Worm (Caenorhabditis elegans) whole organism, midembryonic: ENCODE measurements around the gene K02D3.2.

ENCODE experiments used
- T22C8.4 ChIP-seq: fragments of 200-800 bp; sonication (Bioruptor generic); IDR thresholded peaks from 2 replicates; pipeline ENCODE4 v1.3.6; 2022; ENCODE audit warnings: missing genetic modification characterization, missing compliant biosample characterization
- cog-1 ChIP-seq: sonication (generic microtip); optimal IDR thresholded peaks from 2 replicates; lab custom pipeline; 2016; ENCODE audit warnings: missing genetic modification characterization, missing compliant biosample characterization
- flt-1 ChIP-seq: fragments of 200-800 bp; sonication (Bioruptor generic); IDR thresholded peaks from 2 replicates; pipeline ENCODE4 v1.3.6; 2022; ENCODE audit warnings: missing genetic modification characterization, missing compliant biosample characterization
- klf-2 ChIP-seq: fragments of 200-800 bp; sonication (Bioruptor generic); conservative IDR thresholded peaks from 2 replicates; pipeline ENCODE4 v1.3.6; 2022; ENCODE audit warnings: missing genetic modification reagents, missing genetic modification characterization, missing compliant biosample characterization
- med-1 ChIP-seq: sonication (generic microtip); optimal IDR thresholded peaks from 2 replicates; lab custom pipeline; 2017; ENCODE audit warnings: missing genetic modification characterization, mild to moderate bottlenecking, missing compliant biosample characterization, antibody characterized with exemption, missing genetic modification reagents; ENCODE audit not compliant: insufficient read depth
- ref-1 ChIP-seq: fragments of 200-800 bp; sonication (Bioruptor generic); conservative IDR thresholded peaks from 2 replicates; pipeline ENCODE4 v1.3.6; 2022; ENCODE audit warnings: missing genetic modification reagents, missing genetic modification characterization, missing compliant biosample characterization
- tab-1 ChIP-seq: fragments of 200-800 bp; sonication (Bioruptor generic); IDR thresholded peaks from 2 replicates; pipeline ENCODE4 v1.3.6; 2022; ENCODE audit warnings: missing genetic modification characterization, missing compliant biosample characterization
- ztf-23 ChIP-seq: fragments of 200-800 bp; sonication (Bioruptor generic); IDR thresholded peaks from 2 replicates; pipeline ENCODE4 v1.3.6; 2022; ENCODE audit warnings: missing genetic modification reagents, missing genetic modification characterization, missing compliant biosample characterization
- ztf-29 ChIP-seq: fragments of 200-800 bp; sonication (Bioruptor generic); IDR thresholded peaks from 2 replicates; pipeline ENCODE4 v1.3.6; 2022; ENCODE audit warnings: missing genetic modification reagents, missing genetic modification characterization, missing compliant biosample characterization

K02D3.2 gene

DNA sequence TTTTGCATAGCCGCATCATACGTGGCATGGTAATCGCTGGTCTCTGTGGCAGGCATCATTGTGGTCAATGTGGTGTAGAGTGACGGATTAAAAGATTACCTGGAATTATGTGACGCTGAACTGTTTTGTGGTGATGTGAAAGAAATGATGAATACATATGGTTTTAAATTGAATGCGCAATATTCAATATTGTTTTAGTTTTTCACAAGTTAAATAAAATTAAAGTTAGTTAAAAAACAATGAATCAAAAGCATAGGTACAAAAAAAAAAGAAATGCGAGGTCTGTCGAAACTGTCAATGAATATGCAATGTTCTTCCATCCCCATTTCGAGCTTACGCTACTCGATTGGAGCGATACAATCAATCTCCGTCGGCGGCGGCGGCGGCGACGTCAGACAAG, at the start of gene K02D3.2:
Gene K02D3.2, minus strand, starts transcription at position 101 of the 400 bp plus-strand sequence.
- no peak for TF ChIP-seq ztf-29 (GFP tag; lab: Robert Waterston, UW)
- TF ChIP-seq med-1 (GFP tag; lab: Kevin White, UChicago): no peak
- no peak for TF ChIP-seq cog-1 (tag; lab: Kevin White, UChicago)

DNA sequence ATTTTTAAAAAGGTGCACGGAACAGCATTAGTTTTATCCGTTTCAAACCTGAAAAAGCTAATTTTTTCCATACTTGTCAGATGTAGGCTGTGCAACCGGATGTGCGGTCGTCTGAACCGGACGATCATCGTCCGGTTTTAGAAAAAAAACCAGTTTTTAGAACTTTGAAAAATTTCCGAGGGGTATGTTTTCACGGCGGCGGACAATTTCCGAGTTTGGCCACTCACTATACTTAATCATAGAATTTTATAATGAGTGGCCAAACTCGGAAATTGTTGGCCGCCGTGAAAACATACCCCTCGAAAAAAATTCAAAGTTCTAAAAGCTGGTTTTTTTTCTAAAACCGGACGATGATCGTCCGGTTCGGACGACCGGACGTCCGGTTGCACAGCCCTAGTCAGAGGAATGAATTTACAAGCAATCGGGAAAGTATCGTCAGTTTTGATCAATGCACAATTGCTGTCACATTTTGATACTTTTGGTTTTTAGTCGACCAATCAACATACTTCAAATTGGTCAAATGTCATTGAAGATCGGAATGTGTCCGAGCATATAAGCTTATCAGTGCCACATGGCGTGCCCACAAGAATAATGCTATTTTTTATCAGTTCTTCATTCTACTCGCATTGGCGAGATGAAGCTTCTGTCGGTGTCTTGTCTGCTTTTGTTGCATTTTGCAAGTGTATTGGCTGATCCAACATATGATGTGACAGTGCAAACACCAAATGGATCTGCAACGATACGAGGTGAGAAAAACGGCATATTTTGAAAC, 48.1 kb upstream of the K02D3.2 start, which contains the start of gene cest-13:
Gene cest-13, plus strand, starts transcription at position 562 of the 772 bp plus-strand sequence.
- no peak for TF ChIP-seq ztf-23 (GFP tag; lab: Robert Waterston, UW)
- no peak for TF ChIP-seq klf-2
- no peak for TF ChIP-seq med-1 (GFP tag; lab: Kevin White, UChicago)
- TF ChIP-seq T22C8.4: no peak
- no peak for TF ChIP-seq tab-1 (GFP tag; lab: Robert Waterston, UW)
- TF ChIP-seq cog-1 (tag; lab: Kevin White, UChicago): no peak
- TF ChIP-seq flt-1 (GFP tag; lab: Robert Waterston, UW): no peak
- TF ChIP-seq ztf-29 (GFP tag; lab: Robert Waterston, UW): no peak
- TF ChIP-seq ref-1: no peak

DNA sequence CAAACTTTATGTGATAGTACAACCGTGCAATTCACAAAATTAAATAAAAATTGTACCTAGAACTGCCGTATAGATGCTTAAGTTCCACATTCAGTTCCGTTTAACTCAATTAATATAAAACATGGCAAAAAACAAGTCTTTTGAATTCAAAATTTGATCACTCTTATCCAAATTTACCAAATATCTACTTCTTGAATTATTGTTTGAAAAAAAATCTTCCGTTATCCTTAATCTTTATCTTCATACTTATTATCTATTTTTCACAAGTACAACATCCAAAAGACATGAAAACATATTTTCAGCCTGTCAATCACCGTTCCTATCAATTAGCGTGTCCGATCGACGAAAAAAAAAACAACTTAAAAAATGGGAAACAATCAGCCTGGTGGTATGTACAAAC, 43.7 kb upstream of the K02D3.2 start, which contains the start of gene aakb-1:
Gene aakb-1, plus strand, starts transcription at position 301 of the 400 bp plus-strand sequence.
- TF ChIP-seq T22C8.4 (no peak), ztf-23 (GFP tag; lab: Robert Waterston, UW) (no peak), flt-1 (GFP tag; lab: Robert Waterston, UW) (no peak), ref-1 (no peak), med-1 (GFP tag; lab: Kevin White, UChicago) (no peak), ztf-29 (GFP tag; lab: Robert Waterston, UW) (no peak), cog-1 (tag; lab: Kevin White, UChicago) (no peak), klf-2 (no peak), tab-1 (GFP tag; lab: Robert Waterston, UW) (no peak)

DNA sequence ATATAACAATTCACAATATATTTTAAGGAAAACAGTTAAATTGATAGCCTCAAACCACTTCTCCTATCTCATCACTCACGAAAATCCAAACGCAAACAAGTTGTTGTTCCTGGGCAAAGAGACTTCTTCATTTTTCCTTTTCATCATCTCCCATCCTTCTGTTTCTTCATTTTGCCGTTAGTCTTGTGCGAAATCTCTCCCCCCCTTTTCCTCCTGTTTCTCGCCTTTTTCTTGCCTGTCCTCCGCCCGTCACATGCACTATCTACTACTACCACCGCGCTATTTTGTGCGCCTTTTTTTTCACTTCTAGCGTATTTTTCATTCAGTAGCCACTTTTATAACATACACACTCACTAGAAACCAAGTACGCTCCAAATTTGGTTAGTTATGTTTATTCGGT, 42.7 kb upstream of the K02D3.2 start:
- TF ChIP-seq med-1 (GFP tag; lab: Kevin White, UChicago): no peak
- TF ChIP-seq ref-1: no peak
- no peak for TF ChIP-seq ztf-29 (GFP tag; lab: Robert Waterston, UW)
- TF ChIP-seq T22C8.4: no peak
- TF ChIP-seq flt-1 (GFP tag; lab: Robert Waterston, UW): no peak
- TF ChIP-seq tab-1 (GFP tag; lab: Robert Waterston, UW): no peak
- TF ChIP-seq cog-1 (tag; lab: Kevin White, UChicago): no peak
- no peak for TF ChIP-seq ztf-23 (GFP tag; lab: Robert Waterston, UW)
- TF ChIP-seq klf-2: no peak

DNA sequence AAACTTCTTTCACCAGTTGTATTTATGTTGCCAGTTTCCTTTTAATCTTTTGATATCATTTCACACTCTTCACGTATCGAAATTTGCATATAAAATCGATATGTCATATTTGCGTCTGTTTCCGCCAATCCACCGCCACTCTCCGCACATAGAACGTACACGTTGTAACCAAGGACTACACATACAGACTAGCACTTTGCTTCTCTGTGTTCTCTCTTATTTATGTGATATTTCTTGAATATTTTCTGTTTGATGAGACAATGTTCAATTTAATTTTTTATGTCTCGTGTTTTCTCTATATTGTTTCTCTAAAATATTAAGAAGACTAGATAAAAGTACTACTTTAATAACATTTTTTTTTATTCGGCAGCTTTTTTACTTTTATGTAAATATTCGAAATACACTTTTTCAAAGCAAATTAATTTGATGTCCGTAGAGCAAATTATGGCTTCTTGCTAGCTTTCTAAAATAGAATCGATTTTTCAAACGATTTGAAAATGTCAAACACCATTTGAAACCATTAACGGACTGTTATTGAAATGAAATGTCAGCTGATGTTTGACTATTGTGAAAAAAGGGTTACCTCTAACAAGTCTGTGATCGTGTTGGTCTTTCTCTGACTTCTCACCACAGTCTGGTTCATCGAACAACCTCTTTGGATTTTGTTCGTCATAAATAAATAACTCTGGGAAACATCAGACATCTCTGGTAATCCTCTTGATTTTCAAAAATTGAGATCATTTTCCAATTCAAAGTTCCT, 41.2 kb upstream of the K02D3.2 start:
- TF ChIP-seq med-1 (GFP tag; lab: Kevin White, UChicago) (no peak), flt-1 (GFP tag; lab: Robert Waterston, UW) (no peak), cog-1 (tag; lab: Kevin White, UChicago) (no peak), ztf-23 (GFP tag; lab: Robert Waterston, UW) (no peak), ref-1 (no peak), tab-1 (GFP tag; lab: Robert Waterston, UW) (no peak), T22C8.4 (no peak), ztf-29 (GFP tag; lab: Robert Waterston, UW) (no peak), klf-2 (no peak)

DNA sequence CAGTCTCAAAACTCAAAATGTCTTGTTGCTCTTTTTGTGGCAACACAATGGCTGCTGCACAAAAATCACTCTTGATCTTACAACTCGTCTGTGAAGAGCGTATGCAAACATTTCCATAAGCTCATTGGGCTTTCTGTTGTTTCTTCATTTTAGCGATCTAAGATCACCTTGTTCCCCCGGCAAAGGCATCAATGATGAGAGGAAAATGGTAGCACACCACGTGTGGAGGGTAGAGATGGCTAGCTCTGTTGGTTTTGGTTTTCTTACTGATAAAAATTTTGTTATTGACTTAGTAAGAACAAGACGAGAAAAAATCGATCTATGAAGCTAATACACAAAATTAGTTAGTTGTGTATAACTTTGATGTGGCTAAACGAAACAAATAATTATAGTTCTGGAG, 36.2 kb upstream of the K02D3.2 start:
- no peak for TF ChIP-seq ztf-23 (GFP tag; lab: Robert Waterston, UW)
- TF ChIP-seq tab-1 (GFP tag; lab: Robert Waterston, UW): no peak
- no peak for TF ChIP-seq T22C8.4
- no peak for TF ChIP-seq cog-1 (tag; lab: Kevin White, UChicago)
- TF ChIP-seq ztf-29 (GFP tag; lab: Robert Waterston, UW): no peak
- TF ChIP-seq med-1 (GFP tag; lab: Kevin White, UChicago): no peak
- TF ChIP-seq ref-1: no peak
- no peak for TF ChIP-seq flt-1 (GFP tag; lab: Robert Waterston, UW)
- TF ChIP-seq klf-2: no peak

DNA sequence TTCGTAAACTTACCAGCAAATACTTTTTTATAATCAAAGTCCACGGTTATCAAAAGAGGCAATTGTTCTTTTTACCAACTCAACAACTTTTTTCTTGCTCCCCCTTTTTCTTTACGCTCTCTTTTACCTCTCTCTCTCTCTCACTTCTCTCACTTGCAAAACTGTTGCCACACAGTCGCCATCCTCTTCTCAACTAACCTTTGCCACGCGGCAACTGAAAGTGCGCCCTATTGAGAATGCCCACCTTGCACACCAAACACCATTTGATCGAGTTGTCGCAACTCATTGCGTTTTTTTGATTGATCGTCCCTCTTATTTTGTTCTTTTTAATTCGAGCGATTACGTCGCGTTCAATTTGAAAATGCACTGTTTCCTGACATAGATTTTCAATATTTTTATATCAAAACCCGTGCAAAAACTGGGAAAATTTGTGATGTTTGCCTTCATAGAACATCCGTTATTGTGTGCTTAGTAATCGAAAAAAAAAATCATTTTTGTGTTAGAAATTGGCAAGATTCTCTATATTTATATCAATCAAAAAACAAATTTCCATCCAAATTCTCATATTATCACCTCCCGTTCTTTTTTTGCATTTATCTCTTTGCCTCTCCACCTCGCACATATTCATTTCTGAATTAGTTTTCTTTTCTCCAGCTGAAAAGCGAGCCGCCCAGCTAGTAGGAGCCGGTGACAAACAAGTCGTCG, 35.0 kb upstream of the K02D3.2 start, which contains the start of gene nhr-71:
Gene nhr-71, plus strand, starts transcription at position 655 of the 705 bp plus-strand sequence.
- no peak for TF ChIP-seq ztf-23 (GFP tag; lab: Robert Waterston, UW)
- TF ChIP-seq med-1 (GFP tag; lab: Kevin White, UChicago): no peak
- TF ChIP-seq ztf-29 (GFP tag; lab: Robert Waterston, UW): no peak
- TF ChIP-seq flt-1 (GFP tag; lab: Robert Waterston, UW): no peak
- no peak for TF ChIP-seq klf-2
- TF ChIP-seq ref-1: no peak
- no peak for TF ChIP-seq T22C8.4

DNA sequence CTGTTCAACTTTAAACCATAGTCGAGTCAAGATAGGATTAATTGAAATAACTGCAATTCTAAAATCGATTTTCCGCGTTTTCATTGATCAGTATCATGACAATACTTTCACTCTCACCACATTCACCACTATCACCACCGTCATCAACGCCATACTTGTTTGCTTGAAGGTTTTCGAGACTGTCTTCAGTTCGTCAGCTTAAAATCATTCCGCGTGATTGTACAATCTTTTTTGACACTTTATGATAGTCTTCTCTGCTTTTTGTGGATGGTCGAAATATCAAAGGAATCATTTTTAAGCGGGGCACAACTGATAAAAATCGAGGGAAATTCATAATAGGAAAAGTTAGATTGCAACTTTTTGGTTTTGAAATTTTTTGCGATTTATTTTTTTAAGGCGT, 34.4 kb upstream of the K02D3.2 start:
- no peak for TF ChIP-seq flt-1 (GFP tag; lab: Robert Waterston, UW)
- no peak for TF ChIP-seq med-1 (GFP tag; lab: Kevin White, UChicago)
- TF ChIP-seq ztf-23 (GFP tag; lab: Robert Waterston, UW): no peak
- no peak for TF ChIP-seq tab-1 (GFP tag; lab: Robert Waterston, UW)
- TF ChIP-seq cog-1 (tag; lab: Kevin White, UChicago): no peak
- TF ChIP-seq T22C8.4: no peak
- TF ChIP-seq ref-1: no peak
- TF ChIP-seq ztf-29 (GFP tag; lab: Robert Waterston, UW): no peak
- no peak for TF ChIP-seq klf-2
